Fruit fly (Drosophila melanogaster) whole organism, prepupa: ENCODE measurements around the gene CG34106.

ENCODE experiments used
- Blimp-1 ChIP-seq: fragments of 200-800 bp; sonication (Bioruptor generic); optimal IDR thresholded peaks from 3 replicates; lab custom pipeline; 2017; ENCODE audit warnings: missing biosample characterization, missing genetic modification characterization, mild to moderate bottlenecking, moderate library complexity, missing genetic modification reagents
- CG10631 ChIP-seq: fragments of 200-800 bp; sonication (Bioruptor generic); optimal IDR thresholded peaks from 2 replicates; lab custom pipeline; 2016; ENCODE audit warnings: missing biosample characterization, missing genetic modification characterization
- CG10669 ChIP-seq: fragments of 200-800 bp; sonication (Bioruptor generic); optimal IDR thresholded peaks from 3 replicates; lab custom pipeline; 2018; ENCODE audit warnings: missing biosample characterization, mild to moderate bottlenecking, missing genetic modification characterization, moderate library complexity
- CG1621 ChIP-seq: fragments of 200-800 bp; sonication (Bioruptor generic); optimal IDR thresholded peaks from 3 replicates; lab custom pipeline; 2018; ENCODE audit warnings: missing biosample characterization, mild to moderate bottlenecking, missing genetic modification characterization
- CG3032 ChIP-seq: fragments of 200-800 bp; optimal IDR thresholded peaks from 2 replicates; lab custom pipeline; 2019; ENCODE audit warnings: missing biosample characterization, mild to moderate bottlenecking, missing genetic modification characterization, moderate library complexity
- CG6163 ChIP-seq: fragments of 200-800 bp; sonication (Bioruptor generic); IDR thresholded peaks from 3 replicates; pipeline ENCODE4 v1.3.6; 2022; ENCODE audit warnings: missing biosample characterization, missing genetic modification characterization
- CG6276 ChIP-seq: fragments of 200-800 bp; sonication (Bioruptor generic); optimal IDR thresholded peaks from 2 replicates; lab custom pipeline; 2017; ENCODE audit warnings: missing biosample characterization, mild to moderate bottlenecking, missing genetic modification characterization
- CG7368 ChIP-seq: fragments of 200-800 bp; sonication (Bioruptor generic); optimal IDR thresholded peaks from 3 replicates; lab custom pipeline; 2016; ENCODE audit warnings: missing biosample characterization, missing genetic modification characterization
- Hr38 ChIP-seq: sonication (Bioruptor generic); optimal IDR thresholded peaks from 2 replicates; lab custom pipeline; 2016; ENCODE audit warnings: missing biosample characterization, missing genetic modification characterization
- Sox15 ChIP-seq: fragments of 200-800 bp; sonication (Bioruptor generic); optimal IDR thresholded peaks from 3 replicates; lab custom pipeline; 2016; ENCODE audit warnings: missing biosample characterization, missing genetic modification characterization
- esn ChIP-seq: fragments of 200-800 bp; sonication (Bioruptor generic); optimal IDR thresholded peaks from 2 replicates; lab custom pipeline; 2016; ENCODE audit warnings: missing biosample characterization, mild to moderate bottlenecking, missing genetic modification characterization, moderate library complexity
- topi ChIP-seq: fragments of 200-800 bp; sonication (Bioruptor generic); optimal IDR thresholded peaks from 3 replicates; lab custom pipeline; 2016; ENCODE audit warnings: missing biosample characterization, missing genetic modification characterization

dm6 chr2L:17201777-17202176 lies 71.0 kb downstream of the CG34106 start:
- TF ChIP-seq CG10631 (GFP tag; lab: Kevin White, UChicago) (no peak), CG1621 (no peak), CG3032 (tag; lab: Kevin White, UChicago) (no peak), topi (GFP tag; lab: Kevin White, UChicago) (no peak), CG7368 (GFP tag; lab: Kevin White, UChicago) (no peak), CG6163 (GFP tag; lab: Robert Waterston, UW) (no peak), esn (GFP tag; lab: Kevin White, UChicago) (no peak), Blimp-1 (GFP tag; lab: Kevin White, UChicago) (no peak), Hr38 (GFP tag; lab: Kevin White, UChicago) (no peak), Sox15 (GFP tag; lab: Kevin White, UChicago) (no peak), CG10669 (no peak), CG6276 (GFP tag; lab: Kevin White, UChicago) (no peak)
